Worm (Caenorhabditis elegans) whole organism, L4/young adult: ENCODE results near the gene ndua-7.

Experiments
- W03F9.2 ChIP-seq: fragments of 150-350 bp; optimal IDR thresholded peaks from 2 replicates; lab custom pipeline; 2014; ENCODE audit warnings: missing biosample characterization, missing genetic modification characterization
- dao-5 ChIP-seq: sonication (generic microtip); optimal IDR thresholded peaks from 2 replicates; lab custom pipeline; 2016; ENCODE audit warnings: missing genotype, missing genetic modification characterization, moderate library complexity, missing compliant biosample characterization
- him-1 ChIP-seq: sonication (generic microtip); optimal IDR thresholded peaks from 2 replicates; lab custom pipeline; 2016; ENCODE audit warnings: missing genotype, missing genetic modification reagents, missing genetic modification characterization, missing compliant biosample characterization

- no peak for TF ChIP-seq him-1
- no peak for TF ChIP-seq W03F9.2 (tag; lab: Kevin White, UChicago)
- no peak for TF ChIP-seq dao-5 (tag; lab: Kevin White, UChicago)
Observed at ce11 chrII:13456622-13457021, 37.8 kb downstream of the ndua-7 start.
